Fruit fly (Drosophila melanogaster): ENCODE measurements around the gene primo-2.

primo-2 gene

dm6 chr3R:13713541-13713940, 1.9 kb upstream of the primo-2 start (continued):
- TF ChIP-seq CG32532 (GFP tag; IDR thresholded peaks at IDR 0.05) (no peak), CG15269 (tag; optimal IDR thresholded peaks at IDR 0.05) (peak; percentile 28), croc (GFP tag; conservative IDR thresholded peaks at IDR 0.05) (no peak), trem (tag; optimal IDR thresholded peaks at IDR 0.05) (peak; percentile 58), bab2 (GFP tag; optimal IDR thresholded peaks at IDR 0.05) (no peak), tin (GFP tag; optimal IDR thresholded peaks at IDR 0.05) (peak; percentile 4), CG6254 (GFP tag; optimal IDR thresholded peaks at IDR 0.05) (peak; percentile 34), gem (tag; optimal IDR thresholded peaks at IDR 0.05) (peak; percentile 76), CG6791 (GFP tag; IDR thresholded peaks at IDR 0.05; ENCODE audit: partially characterized antibody) (no peak), wdn (GFP tag; IDR thresholded peaks at IDR 0.05) (no peak), HmgZ (tag; optimal IDR thresholded peaks at IDR 0.05) (no peak), sisA (GFP tag; IDR thresholded peaks at IDR 0.05) (no peak; the same call in 1 of the 2 replicates), CG12299 (tag; optimal IDR thresholded peaks at IDR 0.05) (no peak), hth (optimal IDR thresholded peaks at IDR 0.05) (no peak), CG7556 (GFP tag; optimal IDR thresholded peaks at IDR 0.05) (peak; percentile 45), Bdp1 (GFP tag; optimal IDR thresholded peaks at IDR 0.05) (no peak), eve (GFP tag; optimal IDR thresholded peaks at IDR 0.05) (no peak), bsh (GFP tag; optimal IDR thresholded peaks at IDR 0.05) (peak in 1 of 2 experiments; percentile 61), CG32767 (GFP tag; IDR thresholded peaks at IDR 0.05) (no peak), CG6272 (GFP tag; IDR thresholded peaks at IDR 0.05) (no peak), p53 (GFP tag; optimal IDR thresholded peaks at IDR 0.05) (no peak), CG8924 (tag; optimal IDR thresholded peaks at IDR 0.05) (peak; percentile 42), twi (tag; optimal IDR thresholded peaks at IDR 0.05) (no peak), NK7.1 (GFP tag; optimal IDR thresholded peaks at IDR 0.05) (no peak), ato (GFP tag; IDR thresholded peaks at IDR 0.05; ENCODE audit: partially characterized antibody) (no peak), Meics (GFP tag; optimal IDR thresholded peaks at IDR 0.05) (peak; percentile 26), pb (GFP tag; optimal IDR thresholded peaks at IDR 0.05) (no peak), CG10462 (GFP tag; optimal IDR thresholded peaks at IDR 0.05) (no peak), prd (optimal IDR thresholded peaks at IDR 0.05) (no peak), prd (GFP tag; IDR thresholded peaks at IDR 0.05) (peak; percentile 65; the same call in 2 of the 3 replicates), cwo (GFP tag; optimal IDR thresholded peaks at IDR 0.05) (peak; percentile 7), tio (GFP tag; optimal IDR thresholded peaks at IDR 0.05) (peak; percentile 8), Ada2b (GFP tag; IDR thresholded peaks at IDR 0.05) (no peak; the same call in 1 of the 2 replicates), HLHmδ (GFP tag; optimal IDR thresholded peaks at IDR 0.05) (no peak), CG4282 (GFP tag; optimal IDR thresholded peaks at IDR 0.05) (no peak), CG1602 (GFP tag; optimal IDR thresholded peaks at IDR 0.05) (peak; percentile 27), CG8944 (GFP tag; optimal IDR thresholded peaks at IDR 0.05) (no peak), dan (GFP tag; IDR thresholded peaks at IDR 0.05) (no peak), dimm (GFP tag; IDR thresholded peaks at IDR 0.05) (no peak), caup (GFP tag; optimal IDR thresholded peaks at IDR 0.05; ENCODE audit: severe bottlenecking) (no peak), tap (tag; optimal IDR thresholded peaks at IDR 0.05) (peak; percentile 25), Hr3 (GFP tag; optimal IDR thresholded peaks at IDR 0.05) (peak; percentile 18), so (GFP tag; IDR thresholded peaks at IDR 0.05) (0 out of 3 replicates have a peak, but pooled peaks have one; percentile 23), stwl (tag; optimal IDR thresholded peaks at IDR 0.05) (no peak), CG16813 (GFP tag; IDR thresholded peaks at IDR 0.05; ENCODE audit: partially characterized antibody) (no peak), Xrp1 (GFP tag; IDR thresholded peaks at IDR 0.05) (peak; percentile 58), Blimp-1 (GFP tag; optimal IDR thresholded peaks at IDR 0.05) (peak; percentile 57), HLH3B (GFP tag; IDR thresholded peaks at IDR 0.05) (peak; percentile 37; the same call in 1 of the 2 replicates), CG6689 (GFP tag; IDR thresholded peaks at IDR 0.05) (no peak), pum (GFP tag; optimal IDR thresholded peaks at IDR 0.05) (no peak), fd64A (GFP tag; optimal IDR thresholded peaks at IDR 0.05) (no peak), CG7357 (GFP tag; IDR thresholded peaks at IDR 0.05) (no peak)

Measured in whole organism, embryonic.